Fruit fly (Drosophila melanogaster): ENCODE results near the gene png.

Gene png

dm6 chrX:1322214-1322613 lies 35.2 kb downstream of the png start, which contains the start of gene DAAM (continued):
- peak; percentile 22; the same call in 1 of the 2 replicates for TF ChIP-seq CG11085 (GFP tag; IDR thresholded peaks at IDR 0.05)
- TF ChIP-seq caup (GFP tag; optimal IDR thresholded peaks at IDR 0.05; ENCODE audit: severe bottlenecking): peak; percentile 79
- TF ChIP-seq Ets97D (GFP tag; optimal IDR thresholded peaks at IDR 0.05): peak; percentile 97
- TF ChIP-seq CG2199 (GFP tag; IDR thresholded peaks at IDR 0.05): peak; percentile 80; the same call in 2 of the 3 replicates
- no peak for TF ChIP-seq CG7745 (tag; optimal IDR thresholded peaks at IDR 0.05)
- TF ChIP-seq chn (GFP tag; optimal IDR thresholded peaks at IDR 0.05): peak; percentile 36
- peak; percentile 45 for TF ChIP-seq jumu (GFP tag; optimal IDR thresholded peaks at IDR 0.05)
- TF ChIP-seq bigmax (GFP tag; optimal IDR thresholded peaks at IDR 0.05): peak; percentile 32
- TF ChIP-seq gcm (GFP tag; optimal IDR thresholded peaks at IDR 0.05): peak; percentile 16
- peak; percentile 44 for TF ChIP-seq her (GFP tag; optimal IDR thresholded peaks at IDR 0.05)
- peak; percentile 63; the same call in 1 of the 2 replicates for TF ChIP-seq bbx (GFP tag; IDR thresholded peaks at IDR 0.05; ENCODE audit: partially characterized antibody)
- TF ChIP-seq ac (GFP tag; optimal IDR thresholded peaks at IDR 0.05): no peak
- peak; percentile 29 for TF ChIP-seq zen (tag; optimal IDR thresholded peaks at IDR 0.05)
- TF ChIP-seq dysf (GFP tag; IDR thresholded peaks at IDR 0.05): peak; percentile 68; the same call in 2 of the 3 replicates
- TF ChIP-seq Ptx1 (GFP tag; IDR thresholded peaks at IDR 0.05): no peak
- peak in 1 of 2 experiments; percentile 55 for TF ChIP-seq Hr51 (GFP tag; optimal IDR thresholded peaks at IDR 0.05)
- TF ChIP-seq org-1 (GFP tag; optimal IDR thresholded peaks at IDR 0.05): peak; percentile 12
- TF ChIP-seq CG3995 (GFP tag; optimal IDR thresholded peaks at IDR 0.05): peak; percentile 25
- TF ChIP-seq CG11456 (GFP tag; IDR thresholded peaks at IDR 0.05): peak; percentile 71; the same call in 1 of the 3 replicates
- TF ChIP-seq Dref (GFP tag; IDR thresholded peaks at IDR 0.05): peak; percentile 49
- TF ChIP-seq CG34422 (GFP tag; IDR thresholded peaks at IDR 0.05): peak; percentile 48; the same call in 1 of the 3 replicates
- no peak for TF ChIP-seq Sox100B (GFP tag; optimal IDR thresholded peaks at IDR 0.05)
- peak; percentile 29 for TF ChIP-seq emc (GFP tag; optimal IDR thresholded peaks at IDR 0.05)
- TF ChIP-seq H15 (GFP tag; IDR thresholded peaks at IDR 0.05): peak; percentile 27; the same call in 1 of the 3 replicates
- TF ChIP-seq Sox102F (GFP tag; optimal IDR thresholded peaks at IDR 0.05): no peak
- 0 out of 2 replicates have a peak, but pooled peaks have one; percentile 20 for TF ChIP-seq ato (GFP tag; IDR thresholded peaks at IDR 0.05; ENCODE audit: partially characterized antibody)
- TF ChIP-seq nerfin-2 (GFP tag; IDR thresholded peaks at IDR 0.05; ENCODE audit: partially characterized antibody): peak; percentile 59; the same call in 1 of the 2 replicates
- TF ChIP-seq sens (GFP tag): peak; percentile 73
- TF ChIP-seq CG16813 (GFP tag; IDR thresholded peaks at IDR 0.05; ENCODE audit: partially characterized antibody): 0 out of 3 replicates have a peak, but pooled peaks have one; percentile 29
- peak; percentile 18 for TF ChIP-seq CG8944 (GFP tag; optimal IDR thresholded peaks at IDR 0.05)
- no peak for TF ChIP-seq onecut (GFP tag; IDR thresholded peaks at IDR 0.05)
- TF ChIP-seq CG15011 (GFP tag; optimal IDR thresholded peaks at IDR 0.05): no peak
- TF ChIP-seq CG2712 (tag; optimal IDR thresholded peaks at IDR 0.05): no peak
- peak; percentile 58 for TF ChIP-seq CG9932 (GFP tag; IDR thresholded peaks at IDR 0.05)
- no peak for TF ChIP-seq ara (GFP tag; IDR thresholded peaks at IDR 0.05)
- TF ChIP-seq E2f1 (GFP tag; IDR thresholded peaks at IDR 0.05): peak; percentile 53
- TF ChIP-seq Hsf (GFP tag; optimal IDR thresholded peaks at IDR 0.05): peak; percentile 58
- TF ChIP-seq pho (GFP tag; optimal IDR thresholded peaks at IDR 0.05): peak; percentile 4
- TF ChIP-seq CG15073 (GFP tag; optimal IDR thresholded peaks at IDR 0.05): no peak
- TF ChIP-seq CG34224 (GFP tag; IDR thresholded peaks at IDR 0.05; ENCODE audit: partially characterized antibody): no peak
- no peak for TF ChIP-seq tup (GFP tag; optimal IDR thresholded peaks at IDR 0.05)
- TF ChIP-seq CG17328 (GFP tag; IDR thresholded peaks at IDR 0.05): peak; percentile 28; the same call in 1 of the 2 replicates
- peak; percentile 65 for TF ChIP-seq bcd (GFP tag; optimal IDR thresholded peaks at IDR 0.05)
- no peak for TF ChIP-seq TFAM (GFP tag; optimal IDR thresholded peaks at IDR 0.05)
- TF ChIP-seq CG9817 (tag; optimal IDR thresholded peaks at IDR 0.05): peak; percentile 56
- peak; percentile 13 for TF ChIP-seq YL-1 (GFP tag; optimal IDR thresholded peaks at IDR 0.05)
- TF ChIP-seq CG17612 (GFP tag; IDR thresholded peaks at IDR 0.05): no peak
- TF ChIP-seq Oli (tag; optimal IDR thresholded peaks at IDR 0.05): peak; percentile 2
- TF ChIP-seq Rfx (GFP tag; IDR thresholded peaks at IDR 0.05): peak; percentile 78
- peak in 1 of 2 experiments; percentile 2 for TF ChIP-seq Pdp1 (GFP tag; optimal IDR thresholded peaks at IDR 0.05)
